Worm (Caenorhabditis elegans) whole organism, L1 larva: ENCODE data around the gene srh-268.

Experiments used
- hlh-4 ChIP-seq: sonication (generic microtip); optimal IDR thresholded peaks from 2 replicates; lab custom pipeline; 2016; ENCODE audit warnings: mild to moderate bottlenecking, missing genetic modification characterization, missing compliant biosample characterization
- lir-3 ChIP-seq: sonication (generic microtip); optimal IDR thresholded peaks from 2 replicates; lab custom pipeline; 2016; ENCODE audit warnings: mild to moderate bottlenecking, missing genetic modification characterization, moderate library complexity, missing compliant biosample characterization; ENCODE audit not compliant: poor library complexity

ce11 chrV:7490340-7490739 is 48.8 kb upstream of the srh-268 start, which contains the start of gene srbc-9:
- TF ChIP-seq lir-3 (tag; lab: Kevin White, UChicago) (no peak), hlh-4 (no peak)
